Fruit fly (Drosophila melanogaster) S2 (cell line): ENCODE data around the gene Hus1-like.

Experiments
- CG8478 ChIP-seq: fragments of >200 bp; optimal IDR thresholded peaks from 2 replicates; lab custom pipeline; 2018
- CTCF ChIP-seq, 2 experiments: fragments of >200 bp; optimal IDR thresholded peaks; 2 replicates each; lab custom pipeline; 2018

- no peak for TF ChIP-seq CG8478
- no peak for TF ChIP-seq CTCF (optimal IDR thresholded peaks at IDR 0.05; lab: Kevin White, UChicago)
These were observed 13.3 kb upstream of the Hus1-like start for dm6 chr3R:4825188-4825587.
